Worm (Caenorhabditis elegans) whole organism, mixed stage, embryonic: ENCODE results near the gene sre-7.
"Not testable (repeated sequence)": the region's sequence is repeated elsewhere in the genome, so short reads cannot be mapped to it uniquely, and the experiment has no call there.

Source experiments
- bed-3 ChIP-seq: fragments of 200-800 bp; sonication (Bioruptor generic); optimal IDR thresholded peaks from 3 replicates; lab custom pipeline; 2018; ENCODE audit warnings: mild to moderate bottlenecking, missing genetic modification characterization, moderate library complexity, missing compliant biosample characterization
- ceh-43 ChIP-seq: fragments of 200-800 bp; sonication (Bioruptor generic); optimal IDR thresholded peaks from 2 replicates; lab custom pipeline; 2018; ENCODE audit warnings: mild to moderate bottlenecking, missing genetic modification characterization, moderate library complexity, missing compliant biosample characterization
- ceh-83 ChIP-seq: fragments of 200-800 bp; sonication (Bioruptor generic); optimal IDR thresholded peaks from 2 replicates; lab custom pipeline; 2018; ENCODE audit warnings: mild to moderate bottlenecking, missing genetic modification characterization, missing compliant biosample characterization
- elt-1 ChIP-seq: sonication (generic microtip); optimal IDR thresholded peaks from 2 replicates; lab custom pipeline; 2017; ENCODE audit warnings: missing genetic modification characterization, mild to moderate bottlenecking, missing compliant biosample characterization, antibody characterized with exemption, moderate library complexity, borderline replicate concordance; ENCODE audit not compliant: insufficient read depth
- lin-13 ChIP-seq: fragments of 150-350 bp; optimal IDR thresholded peaks from 2 replicates; lab custom pipeline; 2014; ENCODE audit warnings: missing biosample characterization, missing genetic modification characterization
- lsy-2 ChIP-seq: fragments of 150-350 bp; optimal IDR thresholded peaks from 2 replicates; lab custom pipeline; 2014; ENCODE audit warnings: missing biosample characterization, missing genetic modification characterization
- mep-1 ChIP-seq: fragments of 150-350 bp; optimal IDR thresholded peaks from 2 replicates; lab custom pipeline; 2017; ENCODE audit warnings: missing biosample characterization, missing genetic modification reagents, missing genetic modification characterization, inconsistent platforms
- nhr-28 ChIP-seq: fragments of 150-350 bp; optimal IDR thresholded peaks from 2 replicates; lab custom pipeline; 2014; ENCODE audit warnings: missing biosample characterization, missing genetic modification characterization
- nhr-76 ChIP-seq: sonication (generic microtip); optimal IDR thresholded peaks from 2 replicates; lab custom pipeline; 2017; ENCODE audit warnings: missing biosample characterization, missing genetic modification characterization
- pha-4 ChIP-seq: fragments of 150-350 bp; optimal IDR thresholded peaks from 2 replicates; lab custom pipeline; 2018; ENCODE audit warnings: missing biosample characterization, missing genetic modification reagents, missing genetic modification characterization
- snpc-4 ChIP-seq: fragments of 150-350 bp; optimal IDR thresholded peaks from 2 replicates; lab custom pipeline; 2014; ENCODE audit warnings: missing biosample characterization, missing genetic modification characterization
- unc-62 ChIP-seq: fragments of 150-350 bp; optimal IDR thresholded peaks from 2 replicates; lab custom pipeline; 2014; ENCODE audit warnings: missing biosample characterization, missing genetic modification reagents, missing genetic modification characterization
- zip-8 ChIP-seq: fragments of 150-350 bp; optimal IDR thresholded peaks from 2 replicates; lab custom pipeline; 2014; ENCODE audit warnings: missing biosample characterization, missing genetic modification characterization
- ztf-11 ChIP-seq: fragments of 150-350 bp; optimal IDR thresholded peaks from 2 replicates; lab custom pipeline; 2014; ENCODE audit warnings: missing biosample characterization, missing genetic modification characterization

DNA sequence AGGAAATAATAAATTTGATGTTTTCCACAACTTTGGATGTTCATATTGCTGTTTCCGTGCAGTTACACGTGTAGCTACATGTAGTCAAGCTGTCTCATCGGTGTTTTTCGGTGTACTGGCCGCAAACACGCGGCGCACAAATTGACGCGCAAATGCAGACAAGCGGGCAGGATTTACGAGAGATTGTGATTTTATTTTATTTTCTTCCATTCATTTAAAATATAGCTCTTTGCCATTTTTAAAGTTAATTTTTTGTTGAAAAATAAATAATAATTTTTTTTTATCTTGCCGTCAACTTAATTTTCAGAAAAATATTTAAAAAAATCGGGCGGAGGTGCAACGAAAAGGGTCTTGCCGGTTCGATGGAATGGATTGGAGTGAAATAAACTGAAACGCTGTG is 30.3 kb downstream of the sre-7 start, which contains the start of gene F40G12.7:
- TF ChIP-seq mep-1 (tag; lab: Kevin White, UChicago); elt-1; snpc-4; unc-62; nhr-76 (tag; lab: Kevin White, UChicago); ceh-43; pha-4 (tag; lab: Kevin White, UChicago); lin-13 (tag; lab: Kevin White, UChicago); nhr-28; bed-3 (GFP tag; lab: Kevin White, UChicago); ceh-83; zip-8 (tag; lab: Kevin White, UChicago); ztf-11 (tag; lab: Kevin White, UChicago); lsy-2 (tag; lab: Kevin White, UChicago): not testable (repeated sequence)
